Worm (Caenorhabditis elegans): Measurements from ENCODE around the gene clpr-2.
A peak's percentile ranks its signal among the peaks of the same experiment; 100 is the strongest.

clpr-2 gene

ce11 chrII:1239433-1240020, 19.2 kb upstream of the clpr-2 start (continued):
- TF ChIP-seq C17E4.6 (GFP tag; IDR thresholded peaks at IDR 0.05) (no peak), nhr-80 (tag; optimal IDR thresholded peaks at IDR 0.05) (peak; percentile 4), madf-3 (GFP tag; IDR thresholded peaks at IDR 0.05) (no peak), bed-1 (GFP tag; IDR thresholded peaks at IDR 0.05) (no peak), snpc-1.1 (tag; optimal IDR thresholded peaks at IDR 0.05; ENCODE audit: insufficient read depth) (no peak), F39B2.1 (GFP tag; IDR thresholded peaks at IDR 0.05) (no peak), F57C9.4 (tag; optimal IDR thresholded peaks at IDR 0.05) (no peak), Y53G8AR.9 (GFP tag; conservative IDR thresholded peaks at IDR 0.05) (no peak), repo-1 (tag; optimal IDR thresholded peaks at IDR 0.05) (no peak), ceh-27 (GFP tag; optimal IDR thresholded peaks at IDR 0.05) (no peak)

ce11 chrII:1240436-1240835, 18.3 kb upstream of the clpr-2 start:
- TF ChIP-seq mxl-1 (tag; optimal IDR thresholded peaks at IDR 0.05) (no peak), atf-7 (tag; optimal IDR thresholded peaks at IDR 0.05) (no peak), ceh-40 (GFP tag; IDR thresholded peaks at IDR 0.05) (no peak), Y95B8A.8 (GFP tag; IDR thresholded peaks at IDR 0.05) (no peak), K12H6.12 (tag; optimal IDR thresholded peaks at IDR 0.05) (no peak), dpl-1 (GFP tag; optimal IDR thresholded peaks at IDR 0.05) (no peak), unc-130 (GFP tag; optimal IDR thresholded peaks at IDR 0.05) (no peak), ztf-28 (GFP tag; IDR thresholded peaks at IDR 0.05) (no peak), ccch-3 (GFP tag; optimal IDR thresholded peaks at IDR 0.05) (no peak), lin-40 (tag; optimal IDR thresholded peaks at IDR 0.05) (no peak), repo-1 (tag; optimal IDR thresholded peaks at IDR 0.05) (no peak), rpc-1 (optimal IDR thresholded peaks at IDR 0.05) (no peak), rpc-1 (tag; optimal IDR thresholded peaks at IDR 0.05) (no peak), F10E7.11 (tag; optimal IDR thresholded peaks at IDR 0.05) (no peak), C17E4.6 (GFP tag; IDR thresholded peaks at IDR 0.05) (no peak), tbp1 (GFP tag; optimal IDR thresholded peaks at IDR 0.05) (no peak), unc-62 (GFP tag; optimal IDR thresholded peaks at IDR 0.05) (no peak), nhr-179 (tag; optimal IDR thresholded peaks at IDR 0.05) (no peak), attf-3 (GFP tag; conservative IDR thresholded peaks at IDR 0.05) (no peak)

ce11 chrII:1241176-1241730, 17.5 kb upstream of the clpr-2 start:
- TF ChIP-seq B0035.1 (tag; optimal IDR thresholded peaks at IDR 0.05), result no peak
- peak; percentile 52; the same call in 1 of the 2 replicates for TF ChIP-seq zfh-2 (GFP tag; conservative IDR thresholded peaks at IDR 0.05)

- TF ChIP-seq Y56A3A.18 (GFP tag; IDR thresholded peaks at IDR 0.05), result no peak
- no peak for TF ChIP-seq D2030.7 (GFP tag; IDR thresholded peaks at IDR 0.05)
- TF ChIP-seq mxl-1 (tag; optimal IDR thresholded peaks at IDR 0.05), result no peak
- TF ChIP-seq attf-6 (GFP tag; IDR thresholded peaks at IDR 0.05), result no peak
- TF ChIP-seq rcor-1 (GFP tag; IDR thresholded peaks at IDR 0.05), result no peak
- TF ChIP-seq T07F8.4 (tag; optimal IDR thresholded peaks at IDR 0.05), result no peak
- TF ChIP-seq K12H6.12 (tag; optimal IDR thresholded peaks at IDR 0.05), result peak; percentile 14
- peak; percentile 91 for TF ChIP-seq hmg-1.2 (GFP tag; IDR thresholded peaks at IDR 0.05)
- 0 out of 2 replicates have a peak, but pooled peaks have one; percentile 34 for TF ChIP-seq aptf-2 (GFP tag; conservative IDR thresholded peaks at IDR 0.05)
- TF ChIP-seq zfh-2 (GFP tag; conservative IDR thresholded peaks at IDR 0.05), result peak; percentile 54
These were observed 16.3 kb upstream of the clpr-2 start for ce11 chrII:1242475-1242874.

All from whole organism, young adult.